Worm (Caenorhabditis elegans): ENCODE data around the gene R02D5.4.

DNA sequence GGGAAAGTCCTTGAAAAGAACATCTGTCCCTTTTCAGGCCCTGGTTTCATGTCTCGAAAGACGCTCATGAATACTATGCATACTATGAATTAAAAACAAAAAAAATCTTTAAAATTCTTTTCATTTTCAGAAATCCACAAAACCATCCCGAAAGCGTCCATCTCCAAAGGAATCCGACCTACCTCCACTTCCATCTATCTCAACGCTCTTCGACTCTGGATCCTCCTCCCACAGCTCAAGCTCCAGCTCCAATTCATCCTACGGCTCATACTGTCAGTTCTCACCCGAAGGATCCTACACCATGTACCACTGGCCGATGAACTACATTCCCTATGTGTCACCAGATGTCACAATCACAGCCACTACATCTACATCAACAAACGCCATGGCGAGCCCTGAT, 24.1 kb upstream of the R02D5.4 start:
- TF ChIP-seq skn-1 (tag; optimal IDR thresholded peaks at IDR 0.05) (no peak), lin-11 (tag; optimal IDR thresholded peaks at IDR 0.05) (no peak), nhr-77 (tag; optimal IDR thresholded peaks at IDR 0.05) (no peak), snpc-4 (tag; optimal IDR thresholded peaks at IDR 0.05) (no peak), aly-2 (tag; optimal IDR thresholded peaks at IDR 0.05) (no peak), nhr-6 (tag; optimal IDR thresholded peaks at IDR 0.05) (no peak), ama-1 (optimal IDR thresholded peaks at IDR 0.05) (no peak), lin-13 (GFP tag; optimal IDR thresholded peaks at IDR 0.05) (no peak), sem-4 (tag; optimal IDR thresholded peaks at IDR 0.05) (no peak), fos-1 (tag; optimal IDR thresholded peaks at IDR 0.05) (no peak), nhr-25 (tag; optimal IDR thresholded peaks at IDR 0.05) (no peak), ztf-11 (tag; optimal IDR thresholded peaks at IDR 0.05) (no peak), elt-3 (tag; optimal IDR thresholded peaks at IDR 0.05) (no peak)

Data from whole organism, L2 larva.